Fruit fly (Drosophila melanogaster) whole organism, wandering third instar larva: ENCODE data around the gene CG11699.

Experiments
- Abd-B ChIP-seq: fragments of >200 bp; optimal IDR thresholded peaks from 2 replicates; lab custom pipeline; 2017; ENCODE audit warnings: missing biosample characterization, missing genetic modification characterization
- CG32264 ChIP-seq: fragments of 200-800 bp; sonication (Bioruptor generic); optimal IDR thresholded peaks from 2 replicates; lab custom pipeline; 2016; ENCODE audit warnings: missing biosample characterization, missing genetic modification characterization
- CG9705 ChIP-seq: fragments of 200-800 bp; sonication (Bioruptor generic); optimal IDR thresholded peaks from 2 replicates; lab custom pipeline; 2018; ENCODE audit warnings: missing biosample characterization, mild to moderate bottlenecking, missing genetic modification characterization
- CrebA ChIP-seq: fragments of 200-800 bp; sonication (Bioruptor generic); optimal IDR thresholded peaks from 2 replicates; lab custom pipeline; 2016; ENCODE audit warnings: missing biosample characterization, mild to moderate bottlenecking, missing genetic modification characterization, borderline replicate concordance
- Dfd ChIP-seq: fragments of >200 bp; optimal IDR thresholded peaks from 2 replicates; lab custom pipeline; 2017; ENCODE audit warnings: missing biosample characterization, missing genetic modification characterization
- Dif ChIP-seq: fragments of 200-275, 200-300 bp; sonication (Bioruptor generic); optimal IDR thresholded peaks from 2 replicates; lab custom pipeline; 2018; ENCODE audit warnings: missing biosample characterization, missing genetic modification characterization; ENCODE audit not compliant: partially characterized antibody
- GATAd ChIP-seq: sonication (Bioruptor generic); optimal IDR thresholded peaks from 2 replicates; lab custom pipeline; 2016; ENCODE audit warnings: missing biosample characterization, missing genetic modification characterization
- HLH106 ChIP-seq: fragments of 200-800 bp; optimal IDR thresholded peaks from 3 replicates; lab custom pipeline; 2019; ENCODE audit warnings: missing biosample characterization, mild to moderate bottlenecking, missing genetic modification characterization, moderate library complexity
- Hnf4 ChIP-seq: fragments of 200-800 bp; sonication (Bioruptor generic); optimal IDR thresholded peaks from 2 replicates; lab custom pipeline; 2016; ENCODE audit warnings: missing biosample characterization, mild to moderate bottlenecking, missing genetic modification characterization
- Hr78 ChIP-seq: fragments of >200 bp; optimal IDR thresholded peaks from 2 replicates; lab custom pipeline; 2017; ENCODE audit warnings: missing biosample characterization, missing genetic modification characterization
- Hr83 ChIP-seq: fragments of 200-300 bp; sonication (Bioruptor generic); optimal IDR thresholded peaks from 2 replicates; lab custom pipeline; 2016; ENCODE audit warnings: missing biosample characterization, mild to moderate bottlenecking, missing genetic modification characterization, moderate library complexity; ENCODE audit not compliant: poor library complexity, severe bottlenecking
- Jra ChIP-seq: sonication (Bioruptor generic); optimal IDR thresholded peaks from 2 replicates; lab custom pipeline; 2016; ENCODE audit warnings: missing biosample characterization, missing genetic modification characterization
- Mio ChIP-seq: sonication (Bioruptor generic); optimal IDR thresholded peaks from 2 replicates; lab custom pipeline; 2016; ENCODE audit warnings: missing biosample characterization, missing genetic modification characterization
- Myc ChIP-seq: fragments of >200 bp; optimal IDR thresholded peaks from 2 replicates; lab custom pipeline; 2017
- N ChIP-seq: fragments of >200 bp; optimal IDR thresholded peaks from 2 replicates; lab custom pipeline; 2018; ENCODE audit warnings: missing biosample characterization, missing external identifiers, missing genetic modification characterization
- OdsH ChIP-seq: fragments of 200-800 bp; sonication (Bioruptor generic); optimal IDR thresholded peaks from 2 replicates; lab custom pipeline; 2016; ENCODE audit warnings: missing biosample characterization, mild to moderate bottlenecking, missing genetic modification characterization
- Rel ChIP-seq, 2 experiments: fragments of 200-800 bp; sonication (Bioruptor generic) in 1 of 2; optimal IDR thresholded peaks; 2 replicates in 1 of 2; 3 replicates in 1 of 2; lab custom pipeline; 2016 to 2019; ENCODE audit warnings: mild to moderate bottlenecking in 2 of 2, missing biosample characterization in 2 of 2, missing genetic modification characterization in 2 of 2, moderate library complexity in 1 of 2
- Sp1 ChIP-seq: fragments of 200-800 bp; sonication (Bioruptor generic); optimal IDR thresholded peaks from 3 replicates; lab custom pipeline; 2019; ENCODE audit warnings: missing biosample characterization, mild to moderate bottlenecking, missing genetic modification characterization, moderate library complexity
- Vsx2 ChIP-seq: fragments of 200-300, 225-300 bp; sonication (Bioruptor generic); optimal IDR thresholded peaks from 2 replicates; lab custom pipeline; 2018; ENCODE audit warnings: missing biosample characterization, missing genetic modification characterization; ENCODE audit not compliant: partially characterized antibody
- br ChIP-seq: fragments of 200-800 bp; sonication (Bioruptor generic); optimal IDR thresholded peaks from 2 replicates; lab custom pipeline; 2016; ENCODE audit warnings: missing biosample characterization, missing genetic modification characterization
- brk ChIP-seq: fragments of 200-800 bp; sonication (Bioruptor generic); optimal IDR thresholded peaks from 2 replicates; lab custom pipeline; 2016; ENCODE audit warnings: missing biosample characterization, mild to moderate bottlenecking, missing genetic modification characterization
- dl ChIP-seq, 2 experiments: fragments of 175-275, 200-275 bp in 1 of 2; fragments of 200-275 bp in 1 of 2; sonication (Bioruptor generic); optimal IDR thresholded peaks; lab custom pipeline; 2018; ENCODE audit warnings: mild to moderate bottlenecking in 2 of 2, missing biosample characterization in 2 of 2, missing genetic modification characterization in 2 of 2, moderate library complexity in 2 of 2; ENCODE audit not compliant: partially characterized antibody in 2 of 2, insufficient read depth in 1 of 2
- dmrt93B ChIP-seq: fragments of 200-800 bp; sonication (Bioruptor generic); optimal IDR thresholded peaks from 2 replicates; lab custom pipeline; 2018; ENCODE audit warnings: missing biosample characterization, mild to moderate bottlenecking, missing genetic modification characterization
- dsf ChIP-seq: sonication (Bioruptor generic); optimal IDR thresholded peaks from 2 replicates; lab custom pipeline; 2016; ENCODE audit warnings: missing biosample characterization, missing genetic modification characterization, borderline replicate concordance
- ey ChIP-seq: fragments of 200-800 bp; sonication (Bioruptor generic); optimal IDR thresholded peaks from 2 replicates; lab custom pipeline; 2016; ENCODE audit warnings: missing biosample characterization, missing genetic modification characterization
- foxo ChIP-seq, 2 experiments: fragments of 200-800 bp; sonication (Bioruptor generic); optimal IDR thresholded peaks; 2 replicates in 1 of 2; 3 replicates in 1 of 2; lab custom pipeline; 2016 to 2017; ENCODE audit warnings: missing biosample characterization in 2 of 2, missing genetic modification characterization in 2 of 2
- fru ChIP-seq: fragments of 200-800 bp; sonication (Bioruptor generic); optimal IDR thresholded peaks from 3 replicates; lab custom pipeline; 2016; ENCODE audit warnings: missing biosample characterization, mild to moderate bottlenecking, missing genetic modification characterization
- h ChIP-seq: fragments of 200-800 bp; sonication (Bioruptor generic); optimal IDR thresholded peaks from 3 replicates; lab custom pipeline; 2016; ENCODE audit warnings: missing biosample characterization, mild to moderate bottlenecking, missing genetic modification characterization
- jim ChIP-seq: fragments of 175-275, 200-325 bp; sonication (Bioruptor generic); optimal IDR thresholded peaks from 2 replicates; lab custom pipeline; 2016; ENCODE audit warnings: missing biosample characterization, mild to moderate bottlenecking, missing genetic modification characterization
- lola ChIP-seq: fragments of >200 bp; optimal IDR thresholded peaks from 2 replicates; lab custom pipeline; 2017; ENCODE audit warnings: missing biosample characterization, missing genetic modification characterization
- pan ChIP-seq: fragments of >200 bp; optimal IDR thresholded peaks from 2 replicates; lab custom pipeline; 2017
- psq ChIP-seq: fragments of 200-800 bp; sonication (Bioruptor generic); optimal IDR thresholded peaks from 3 replicates; lab custom pipeline; 2017; ENCODE audit warnings: missing biosample characterization, mild to moderate bottlenecking, missing genetic modification characterization, moderate library complexity
- rgr ChIP-seq: fragments of 200-800 bp; sonication (Bioruptor generic); optimal IDR thresholded peaks from 3 replicates; lab custom pipeline; 2016; ENCODE audit warnings: missing biosample characterization, mild to moderate bottlenecking, missing genetic modification characterization
- sage ChIP-seq: fragments of 200-800 bp; sonication (Bioruptor generic); optimal IDR thresholded peaks from 2 replicates; lab custom pipeline; 2016; ENCODE audit warnings: missing biosample characterization, mild to moderate bottlenecking, missing genetic modification characterization
- sv ChIP-seq: fragments of 200-800 bp; sonication (Bioruptor generic); optimal IDR thresholded peaks from 3 replicates; lab custom pipeline; 2016; ENCODE audit warnings: missing biosample characterization, missing genetic modification characterization
- tai ChIP-seq: sonication (Bioruptor generic); optimal IDR thresholded peaks from 2 replicates; lab custom pipeline; 2016; ENCODE audit warnings: missing biosample characterization, missing genetic modification characterization
- usp ChIP-seq: fragments of >200 bp; optimal IDR thresholded peaks from 2 replicates; lab custom pipeline; 2017; ENCODE audit warnings: missing biosample characterization, missing genetic modification characterization
- woc ChIP-seq: sonication (Bioruptor generic); optimal IDR thresholded peaks from 2 replicates; lab custom pipeline; 2016; ENCODE audit warnings: missing biosample characterization, mild to moderate bottlenecking, missing genetic modification characterization

Gene CG11699

DNA sequence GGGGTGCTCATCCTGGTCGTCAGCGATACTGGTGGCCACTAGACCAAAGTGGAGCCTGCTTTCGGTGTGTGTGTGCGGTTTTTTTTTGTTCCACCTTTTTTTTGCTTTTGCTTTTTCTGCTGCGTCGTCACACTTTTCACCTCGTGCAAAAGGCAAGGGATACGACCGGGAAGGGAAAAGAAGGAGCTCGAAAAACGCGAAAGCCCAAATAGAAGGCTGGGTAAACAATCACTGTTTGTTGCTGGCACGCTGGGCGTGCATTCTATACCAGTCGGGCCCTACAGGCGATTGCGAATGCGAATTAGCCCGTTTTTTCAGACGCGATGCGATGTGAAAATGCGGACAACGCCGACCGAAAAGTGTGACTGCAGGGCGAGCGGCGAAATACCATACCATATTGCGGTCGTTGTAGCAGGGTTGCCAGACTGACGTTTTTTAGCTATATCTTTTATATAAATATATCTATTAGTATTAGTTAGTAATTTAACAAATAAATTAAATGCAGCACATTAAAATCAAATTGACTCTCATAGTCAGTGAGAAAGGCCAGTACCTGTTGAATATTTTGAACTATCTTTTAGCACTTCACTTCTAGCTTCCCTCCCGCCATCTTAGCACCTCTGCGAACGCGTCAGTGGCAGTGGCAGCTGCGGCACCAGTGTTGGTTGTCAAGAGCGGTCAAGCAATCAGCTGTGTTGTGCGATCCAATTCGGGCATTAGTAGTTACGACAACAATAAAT lies at the start of gene CG11699, which contains the start of gene Polr2A:
CG11699 (plus strand) TSS at position 666 of the 740 bp plus-strand sequence.
Polr2A (minus strand) TSS at position 371 of the 740 bp plus-strand sequence.
- TF ChIP-seq sv (GFP tag; lab: Kevin White, UChicago) (no peak), pan (lab: Kevin White, UChicago) (no peak), dmrt93B (GFP tag; lab: Kevin White, UChicago) (no peak), Jra (GFP tag; lab: Kevin White, UChicago) (no peak), foxo (GFP tag; optimal IDR thresholded peaks at IDR 0.05; lab: Kevin White, UChicago) (peak in 1 of 2 experiments; percentile 87), Abd-B (no peak), Hr78 (GFP tag; lab: Kevin White, UChicago) (no peak), br (GFP tag; lab: Kevin White, UChicago) (no peak), HLH106 (peak; percentile 74), sage (no peak), Vsx2 (GFP tag; lab: Kevin White, UChicago) (no peak), CG9705 (peak; percentile 34), Rel (GFP tag; optimal IDR thresholded peaks at IDR 0.05; lab: Kevin White, UChicago) (no peak), Rel (tag; optimal IDR thresholded peaks at IDR 0.05; lab: Kevin White, UChicago) (peak; percentile 47), lola (no peak), OdsH (peak; percentile 45), Sp1 (GFP tag; lab: Kevin White, UChicago) (peak; percentile 75), Mio (GFP tag; lab: Kevin White, UChicago) (no peak), tai (no peak), Hr83 (GFP tag; lab: Kevin White, UChicago) (peak; percentile 14), Dfd (GFP tag; lab: Kevin White, UChicago) (no peak), rgr (GFP tag; lab: Kevin White, UChicago) (peak; percentile 64), h (GFP tag; lab: Kevin White, UChicago) (peak; percentile 51), psq (GFP tag; lab: Kevin White, UChicago) (peak; percentile 40), usp (GFP tag; lab: Kevin White, UChicago) (no peak), woc (peak; percentile 65), ey (GFP tag; lab: Kevin White, UChicago) (no peak), CG32264 (GFP tag; lab: Kevin White, UChicago) (no peak), CrebA (GFP tag; lab: Kevin White, UChicago) (no peak), GATAd (no peak), dl (GFP tag; optimal IDR thresholded peaks at IDR 0.05; lab: Kevin White, UChicago; ENCODE audit: insufficient read depth in 1 of 2, partially characterized antibody in 2 of 2) (no peak), fru (peak; percentile 50), Hnf4 (GFP tag; lab: Kevin White, UChicago) (no peak), Myc (peak; percentile 97), jim (GFP tag; lab: Kevin White, UChicago) (no peak)

DNA sequence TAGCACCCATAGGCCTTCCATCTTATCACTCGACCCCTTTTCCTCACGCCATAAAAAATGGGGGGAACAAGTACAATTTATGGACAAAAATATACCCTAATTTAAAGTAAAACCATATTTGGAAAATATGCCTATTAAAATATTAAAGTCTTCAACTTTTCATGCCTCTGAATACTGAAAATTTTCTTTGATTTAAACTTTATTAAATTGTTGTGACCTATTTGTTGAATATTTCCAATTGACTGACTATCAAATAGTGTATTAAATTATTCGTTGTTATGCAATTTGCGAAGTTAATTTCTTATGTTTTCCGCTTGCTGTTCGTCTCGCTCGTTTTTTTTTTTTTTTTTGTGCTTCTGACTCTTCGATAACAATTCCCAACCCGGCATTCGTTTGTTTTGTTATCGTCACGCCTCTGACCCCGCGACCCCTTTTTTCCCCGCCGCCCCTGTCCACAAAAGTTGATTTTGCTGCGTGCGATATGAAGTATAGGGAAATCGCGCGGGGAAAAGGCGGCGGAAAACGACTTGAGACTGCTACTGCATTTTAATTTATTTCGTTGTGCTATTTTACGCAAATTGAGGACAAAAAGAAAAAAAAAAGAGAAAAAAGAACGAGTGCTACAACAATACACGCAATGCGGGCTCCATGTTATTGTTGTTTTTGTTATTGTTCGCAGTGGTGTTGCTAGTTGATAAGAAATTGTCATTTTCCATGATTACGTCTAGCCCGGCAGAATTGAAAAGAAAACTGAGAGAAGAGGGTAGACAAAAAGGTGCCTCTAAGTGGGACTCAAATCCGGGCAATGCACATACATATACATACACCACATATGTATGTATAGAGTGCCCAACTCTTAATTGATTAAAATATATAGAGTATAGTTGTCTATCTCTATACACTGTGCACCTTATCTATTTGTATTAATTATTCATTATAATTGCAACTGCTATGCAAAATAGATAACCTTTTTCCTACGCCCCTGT lies 48.6 kb upstream of the CG11699 start:
- TF ChIP-seq sv (GFP tag; lab: Kevin White, UChicago) = no peak
- no peak for TF ChIP-seq dl (GFP tag; optimal IDR thresholded peaks at IDR 0.05; lab: Kevin White, UChicago; ENCODE audit: insufficient read depth in 1 of 2, partially characterized antibody in 2 of 2)
- no peak for TF ChIP-seq N (GFP tag; lab: Kevin White, UChicago)
- TF ChIP-seq h (GFP tag; lab: Kevin White, UChicago) = peak; percentile 30
- no peak for TF ChIP-seq Jra (GFP tag; lab: Kevin White, UChicago)
- no peak for TF ChIP-seq tai
- TF ChIP-seq br (GFP tag; lab: Kevin White, UChicago) = peak; percentile 0
- no peak for TF ChIP-seq Mio (GFP tag; lab: Kevin White, UChicago)
- TF ChIP-seq CG32264 (GFP tag; lab: Kevin White, UChicago) = no peak
- peak in 1 of 2 experiments; percentile 28 for TF ChIP-seq foxo (GFP tag; optimal IDR thresholded peaks at IDR 0.05; lab: Kevin White, UChicago)
- TF ChIP-seq jim (GFP tag; lab: Kevin White, UChicago) = no peak
- TF ChIP-seq Myc = no peak
- TF ChIP-seq pan (lab: Kevin White, UChicago) = no peak
- peak; percentile 29 for TF ChIP-seq Sp1 (GFP tag; lab: Kevin White, UChicago)
- TF ChIP-seq Hnf4 (GFP tag; lab: Kevin White, UChicago) = no peak
- TF ChIP-seq dmrt93B (GFP tag; lab: Kevin White, UChicago) = no peak
- no peak for TF ChIP-seq Rel (GFP tag; optimal IDR thresholded peaks at IDR 0.05; lab: Kevin White, UChicago)
- peak; percentile 13 for TF ChIP-seq Rel (tag; optimal IDR thresholded peaks at IDR 0.05; lab: Kevin White, UChicago)
- no peak for TF ChIP-seq sage
- TF ChIP-seq OdsH = peak; percentile 3
- no peak for TF ChIP-seq Dfd (GFP tag; lab: Kevin White, UChicago)
- TF ChIP-seq ey (GFP tag; lab: Kevin White, UChicago) = no peak
- no peak for TF ChIP-seq Abd-B
- peak; percentile 26 for TF ChIP-seq psq (GFP tag; lab: Kevin White, UChicago)
- TF ChIP-seq rgr (GFP tag; lab: Kevin White, UChicago) = peak; percentile 13
- TF ChIP-seq lola = no peak
- no peak for TF ChIP-seq CrebA (GFP tag; lab: Kevin White, UChicago)
- no peak for TF ChIP-seq Vsx2 (GFP tag; lab: Kevin White, UChicago)
- TF ChIP-seq dsf (GFP tag; lab: Kevin White, UChicago) = no peak
- peak; percentile 40 for TF ChIP-seq HLH106
- TF ChIP-seq woc = peak; percentile 6
- TF ChIP-seq Hr78 (GFP tag; lab: Kevin White, UChicago) = no peak
- TF ChIP-seq CG9705 = no peak
- TF ChIP-seq GATAd = no peak
- TF ChIP-seq fru = peak; percentile 46
- no peak for TF ChIP-seq usp (GFP tag; lab: Kevin White, UChicago)
- TF ChIP-seq Dif = no peak
- no peak for TF ChIP-seq brk (GFP tag; lab: Kevin White, UChicago)
